Worm (Caenorhabditis elegans) whole organism, midembryonic: ENCODE data around the gene cfp-1.

Source experiments
- T22C8.4 ChIP-seq: fragments of 200-800 bp; sonication (Bioruptor generic); IDR thresholded peaks from 2 replicates; pipeline ENCODE4 v1.3.6; 2022; ENCODE audit warnings: missing genetic modification characterization, missing compliant biosample characterization
- cog-1 ChIP-seq: sonication (generic microtip); optimal IDR thresholded peaks from 2 replicates; lab custom pipeline; 2016; ENCODE audit warnings: missing genetic modification characterization, missing compliant biosample characterization
- flt-1 ChIP-seq: fragments of 200-800 bp; sonication (Bioruptor generic); IDR thresholded peaks from 2 replicates; pipeline ENCODE4 v1.3.6; 2022; ENCODE audit warnings: missing genetic modification characterization, missing compliant biosample characterization
- klf-2 ChIP-seq: fragments of 200-800 bp; sonication (Bioruptor generic); conservative IDR thresholded peaks from 2 replicates; pipeline ENCODE4 v1.3.6; 2022; ENCODE audit warnings: missing genetic modification reagents, missing genetic modification characterization, missing compliant biosample characterization
- med-1 ChIP-seq: sonication (generic microtip); optimal IDR thresholded peaks from 2 replicates; lab custom pipeline; 2017; ENCODE audit warnings: missing genetic modification characterization, mild to moderate bottlenecking, missing compliant biosample characterization, antibody characterized with exemption, missing genetic modification reagents; ENCODE audit not compliant: insufficient read depth
- ref-1 ChIP-seq: fragments of 200-800 bp; sonication (Bioruptor generic); conservative IDR thresholded peaks from 2 replicates; pipeline ENCODE4 v1.3.6; 2022; ENCODE audit warnings: missing genetic modification reagents, missing genetic modification characterization, missing compliant biosample characterization
- tab-1 ChIP-seq: fragments of 200-800 bp; sonication (Bioruptor generic); IDR thresholded peaks from 2 replicates; pipeline ENCODE4 v1.3.6; 2022; ENCODE audit warnings: missing genetic modification characterization, missing compliant biosample characterization
- ztf-23 ChIP-seq: fragments of 200-800 bp; sonication (Bioruptor generic); IDR thresholded peaks from 2 replicates; pipeline ENCODE4 v1.3.6; 2022; ENCODE audit warnings: missing genetic modification reagents, missing genetic modification characterization, missing compliant biosample characterization
- ztf-29 ChIP-seq: fragments of 200-800 bp; sonication (Bioruptor generic); IDR thresholded peaks from 2 replicates; pipeline ENCODE4 v1.3.6; 2022; ENCODE audit warnings: missing genetic modification reagents, missing genetic modification characterization, missing compliant biosample characterization

cfp-1 gene

ce11 chrIV:14060612-14061011 is 16.6 kb upstream of the cfp-1 start, which contains the start of gene Y37A1B.4:
TSS of gene Y37A1B.4 (minus strand) at chrIV:14060712.
- no peak for TF ChIP-seq med-1
- TF ChIP-seq ref-1: no peak
- TF ChIP-seq ztf-29 (GFP tag; lab: Robert Waterston, UW): no peak
- TF ChIP-seq flt-1 (GFP tag; lab: Robert Waterston, UW): no peak
- no peak for TF ChIP-seq tab-1 (GFP tag; lab: Robert Waterston, UW)
- no peak for TF ChIP-seq ztf-23
- TF ChIP-seq T22C8.4 (GFP tag; lab: Robert Waterston, UW): no peak
- no peak for TF ChIP-seq cog-1 (tag; lab: Kevin White, UChicago)
- TF ChIP-seq klf-2 (GFP tag; lab: Robert Waterston, UW): no peak

ce11 chrIV:14066403-14066802 is 10.8 kb upstream of the cfp-1 start:
- TF ChIP-seq ref-1: no peak
- TF ChIP-seq ztf-29 (GFP tag; lab: Robert Waterston, UW): no peak
- no peak for TF ChIP-seq ztf-23
- no peak for TF ChIP-seq flt-1 (GFP tag; lab: Robert Waterston, UW)
- no peak for TF ChIP-seq tab-1 (GFP tag; lab: Robert Waterston, UW)
- TF ChIP-seq T22C8.4 (GFP tag; lab: Robert Waterston, UW): no peak
- no peak for TF ChIP-seq cog-1 (tag; lab: Kevin White, UChicago)
- TF ChIP-seq med-1: no peak
- TF ChIP-seq klf-2 (GFP tag; lab: Robert Waterston, UW): no peak

ce11 chrIV:14069760-14070159 is 7.5 kb upstream of the cfp-1 start, which contains the start of gene lst-4:
TSS of gene lst-4 (minus strand) at chrIV:14069860.
- TF ChIP-seq cog-1 (tag; lab: Kevin White, UChicago): no peak
- no peak for TF ChIP-seq tab-1 (GFP tag; lab: Robert Waterston, UW)
- TF ChIP-seq T22C8.4 (GFP tag; lab: Robert Waterston, UW): no peak
- TF ChIP-seq ref-1: no peak
- TF ChIP-seq ztf-23: no peak
- no peak for TF ChIP-seq klf-2 (GFP tag; lab: Robert Waterston, UW)
- TF ChIP-seq flt-1 (GFP tag; lab: Robert Waterston, UW): no peak
- TF ChIP-seq med-1: no peak
- TF ChIP-seq ztf-29 (GFP tag; lab: Robert Waterston, UW): no peak

ce11 chrIV:14070185-14070991 is 6.8 kb upstream of the cfp-1 start:
- no peak for TF ChIP-seq med-1
- TF ChIP-seq klf-2 (GFP tag; lab: Robert Waterston, UW): no peak
- no peak for TF ChIP-seq cog-1 (tag; lab: Kevin White, UChicago)
- no peak for TF ChIP-seq ztf-29 (GFP tag; lab: Robert Waterston, UW)

ce11 chrIV:14070992-14071289 is 6.3 kb upstream of the cfp-1 start:
- TF ChIP-seq cog-1 (tag; lab: Kevin White, UChicago) (peak; percentile 13), flt-1 (GFP tag; lab: Robert Waterston, UW) (no peak), tab-1 (GFP tag; lab: Robert Waterston, UW) (peak; percentile 56; the same call in 1 of the 2 replicates)

ce11 chrIV:14071466-14071865 is 5.8 kb upstream of the cfp-1 start, which contains the start of gene ccar-1:
TSS of gene ccar-1 (plus strand) at chrIV:14071548.
- TF ChIP-seq med-1: no peak
- no peak for TF ChIP-seq klf-2 (GFP tag; lab: Robert Waterston, UW)
- 0 out of 2 replicates have a peak, but pooled peaks have one; percentile 8 for TF ChIP-seq ztf-23
- TF ChIP-seq flt-1 (GFP tag; lab: Robert Waterston, UW): no peak
- TF ChIP-seq ztf-29 (GFP tag; lab: Robert Waterston, UW): no peak
- TF ChIP-seq ref-1: no peak
- TF ChIP-seq T22C8.4 (GFP tag; lab: Robert Waterston, UW): no peak

- no peak for TF ChIP-seq ref-1
- TF ChIP-seq T22C8.4 (GFP tag; lab: Robert Waterston, UW): no peak
- no peak for TF ChIP-seq ztf-29 (GFP tag; lab: Robert Waterston, UW)
- TF ChIP-seq ztf-23: no peak
Measured at ce11 chrIV:14072011-14072649, 5.1 kb upstream of the cfp-1 start.

ce11 chrIV:14074456-14074855 is 2.8 kb upstream of the cfp-1 start:
- no peak for TF ChIP-seq med-1
- no peak for TF ChIP-seq ztf-23
- TF ChIP-seq klf-2 (GFP tag; lab: Robert Waterston, UW): no peak
- no peak for TF ChIP-seq tab-1 (GFP tag; lab: Robert Waterston, UW)
- TF ChIP-seq T22C8.4 (GFP tag; lab: Robert Waterston, UW): no peak
- TF ChIP-seq cog-1 (tag; lab: Kevin White, UChicago): no peak
- TF ChIP-seq flt-1 (GFP tag; lab: Robert Waterston, UW): no peak
- TF ChIP-seq ztf-29 (GFP tag; lab: Robert Waterston, UW): no peak
- no peak for TF ChIP-seq ref-1

ce11 chrIV:14082956-14083355 is 5.7 kb downstream of the cfp-1 start:
- TF ChIP-seq T22C8.4 (GFP tag; lab: Robert Waterston, UW) (no peak), ztf-23 (no peak), ztf-29 (GFP tag; lab: Robert Waterston, UW) (no peak), ref-1 (no peak), cog-1 (tag; lab: Kevin White, UChicago) (no peak), tab-1 (GFP tag; lab: Robert Waterston, UW) (no peak), klf-2 (GFP tag; lab: Robert Waterston, UW) (no peak), med-1 (no peak), flt-1 (GFP tag; lab: Robert Waterston, UW) (no peak)

ce11 chrIV:14083505-14083904 is 6.3 kb downstream of the cfp-1 start, which contains the start of gene F52B11.2:
TSS of gene F52B11.2 (plus strand) at chrIV:14083568.
- no peak for TF ChIP-seq T22C8.4 (GFP tag; lab: Robert Waterston, UW)
- no peak for TF ChIP-seq klf-2 (GFP tag; lab: Robert Waterston, UW)
- TF ChIP-seq ref-1: no peak
- TF ChIP-seq flt-1 (GFP tag; lab: Robert Waterston, UW): no peak
- TF ChIP-seq med-1: no peak
- no peak for TF ChIP-seq ztf-23
- TF ChIP-seq tab-1 (GFP tag; lab: Robert Waterston, UW): no peak
- no peak for TF ChIP-seq cog-1 (tag; lab: Kevin White, UChicago)
- no peak for TF ChIP-seq ztf-29 (GFP tag; lab: Robert Waterston, UW)
